Worm (Caenorhabditis elegans) whole organism, late embryonic: ENCODE measurements around the gene F43D2.7.

Source experiments
- F13H6.1 ChIP-seq: sonication (generic microtip); optimal IDR thresholded peaks from 2 replicates; lab custom pipeline; 2016; ENCODE audit warnings: missing genetic modification characterization, missing compliant biosample characterization
- T23F11.4 ChIP-seq: fragments of 200-800 bp; sonication (Bioruptor generic); optimal IDR thresholded peaks from 2 replicates; lab custom pipeline; 2018; ENCODE audit warnings: mild to moderate bottlenecking, missing genetic modification characterization, missing compliant biosample characterization
- ama-1 ChIP-seq: fragments of 150-350 bp; optimal IDR thresholded peaks from 2 replicates; lab custom pipeline; 2014
- ceh-30 ChIP-seq: fragments of 150-350 bp; optimal IDR thresholded peaks from 2 replicates; lab custom pipeline; 2014; ENCODE audit warnings: missing biosample characterization, missing genetic modification characterization
- ceh-34 ChIP-seq: sonication (generic microtip); optimal IDR thresholded peaks from 2 replicates; lab custom pipeline; 2016; ENCODE audit warnings: mild to moderate bottlenecking, missing genetic modification characterization, missing compliant biosample characterization
- elt-2 ChIP-seq: sonication (generic microtip); optimal IDR thresholded peaks from 2 replicates; lab custom pipeline; 2016; ENCODE audit warnings: missing genetic modification reagents, missing genetic modification characterization, missing compliant biosample characterization
- ets-4 ChIP-seq: sonication (generic microtip); optimal IDR thresholded peaks from 2 replicates; lab custom pipeline; 2016; ENCODE audit warnings: missing genetic modification characterization, missing compliant biosample characterization
- hlh-8 ChIP-seq: sonication (generic microtip); optimal IDR thresholded peaks from 2 replicates; lab custom pipeline; 2016; ENCODE audit warnings: missing genotype, missing genetic modification characterization, missing compliant biosample characterization
- lin-11 ChIP-seq: fragments of 200-800 bp; sonication (Bioruptor generic); optimal IDR thresholded peaks from 2 replicates; lab custom pipeline; 2018; ENCODE audit warnings: mild to moderate bottlenecking, missing genetic modification characterization, missing compliant biosample characterization
- nfya-1 ChIP-seq: sonication (generic microtip); optimal IDR thresholded peaks from 2 replicates; lab custom pipeline; 2017; ENCODE audit warnings: missing genetic modification characterization, mild to moderate bottlenecking, missing compliant biosample characterization, antibody characterized with exemption, moderate library complexity
- nhr-11 ChIP-seq: fragments of 150-350 bp; optimal IDR thresholded peaks from 2 replicates; lab custom pipeline; 2014; ENCODE audit warnings: missing biosample characterization, missing genetic modification characterization
- pha-4 ChIP-seq: fragments of 150-350 bp; optimal IDR thresholded peaks from 2 replicates; lab custom pipeline; 2018; ENCODE audit warnings: missing biosample characterization, missing genetic modification reagents, missing genetic modification characterization
- unc-42 ChIP-seq: sonication (generic microtip); optimal IDR thresholded peaks from 2 replicates; lab custom pipeline; 2016; ENCODE audit warnings: missing genotype, missing genetic modification characterization, missing compliant biosample characterization
- ztf-16 ChIP-seq: sonication (generic microtip); optimal IDR thresholded peaks from 2 replicates; lab custom pipeline; 2017; ENCODE audit warnings: missing genetic modification characterization, missing compliant biosample characterization

ce11 chrV:14686231-14687105 lies 46.5 kb upstream of the F43D2.7 start:
- no peak for TF ChIP-seq lin-11 (tag; lab: Kevin White, UChicago)
- TF ChIP-seq ceh-34 (tag; lab: Kevin White, UChicago) = no peak
- no peak for TF ChIP-seq T23F11.4
- no peak for TF ChIP-seq nfya-1 (tag; lab: Kevin White, UChicago)
- no peak for TF ChIP-seq ama-1 (lab: Kevin White, UChicago)
- no peak for TF ChIP-seq nhr-11 (tag; lab: Kevin White, UChicago)
- no peak for TF ChIP-seq pha-4
- TF ChIP-seq ztf-16 = no peak
- no peak for TF ChIP-seq ceh-30 (tag; lab: Kevin White, UChicago)
- TF ChIP-seq unc-42 (tag; lab: Kevin White, UChicago) = no peak
- no peak for TF ChIP-seq ets-4 (tag; lab: Kevin White, UChicago)
- TF ChIP-seq F13H6.1 (tag; lab: Kevin White, UChicago) = no peak
- TF ChIP-seq elt-2 (tag; lab: Kevin White, UChicago) = no peak
- no peak for TF ChIP-seq hlh-8
